Fruit fly (Drosophila melanogaster) S2 (cell line): ENCODE data around the gene mRpL36.

Experiments
- CG8478 ChIP-seq: fragments of >200 bp; optimal IDR thresholded peaks from 2 replicates; lab custom pipeline; 2018
- CTCF ChIP-seq, 2 experiments: fragments of >200 bp; optimal IDR thresholded peaks; 2 replicates each; lab custom pipeline; 2018

Gene mRpL36

DNA sequence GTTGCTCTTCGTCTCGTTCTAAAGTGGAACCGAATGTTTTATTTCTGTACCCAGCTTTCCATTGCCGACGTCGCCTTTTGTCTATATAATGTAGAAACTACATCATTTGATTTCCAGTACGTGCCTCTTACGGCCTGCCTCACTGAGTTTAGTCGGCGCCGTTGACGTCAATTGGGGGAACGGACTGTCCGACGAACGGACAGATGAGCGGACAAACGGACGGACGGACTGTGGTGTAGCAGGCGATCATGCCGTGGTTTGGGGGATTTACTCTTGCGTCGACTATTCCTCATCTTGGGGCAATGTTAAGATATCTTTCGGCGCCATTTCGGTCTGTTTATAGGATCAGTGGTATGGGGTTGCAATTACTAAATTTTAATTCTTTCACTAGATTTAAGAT is 44.1 kb downstream of the mRpL36 start:
- TF ChIP-seq CG8478 (no peak), CTCF (optimal IDR thresholded peaks at IDR 0.05; lab: Kevin White, UChicago) (no peak)

DNA sequence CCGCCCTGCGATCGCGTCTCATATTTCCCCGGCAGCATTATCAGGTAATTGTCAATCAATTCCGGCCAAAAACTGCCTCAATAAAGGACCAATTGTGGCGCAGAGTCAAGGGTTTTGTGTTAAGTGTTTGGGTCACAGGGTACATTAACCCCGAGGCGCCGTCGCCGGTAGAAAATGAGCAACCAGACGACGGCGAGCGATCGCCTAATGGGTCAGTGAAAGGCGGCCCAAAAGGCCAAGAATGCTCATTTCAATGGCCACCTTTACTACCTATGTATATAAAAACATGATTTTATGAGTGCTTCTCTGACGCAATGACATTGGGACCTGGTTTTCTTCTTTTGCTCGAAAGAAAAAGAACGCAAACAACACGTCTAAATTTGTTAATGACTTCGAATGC is 45.3 kb downstream of the mRpL36 start:
- TF ChIP-seq CG8478 (no peak), CTCF (optimal IDR thresholded peaks at IDR 0.05; lab: Kevin White, UChicago) (no peak)

DNA sequence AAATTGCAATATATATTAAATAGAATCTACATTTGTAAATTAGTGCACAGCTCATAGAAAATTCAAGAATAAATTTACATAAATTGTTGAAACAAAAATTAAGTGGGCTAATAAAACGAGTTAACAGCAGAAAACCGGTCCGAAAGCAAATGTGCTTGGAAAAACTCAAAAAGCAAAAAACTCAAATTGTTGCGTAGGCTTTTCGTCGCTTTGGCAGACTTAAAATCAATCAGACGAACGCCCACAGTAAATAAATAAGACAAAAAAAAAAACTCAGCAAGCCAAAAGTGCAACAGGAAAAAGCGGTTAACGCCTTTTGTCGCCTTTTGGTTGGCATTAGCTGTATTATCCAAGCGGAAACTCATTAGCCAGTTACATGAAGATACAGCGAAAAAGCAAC is 47.0 kb downstream of the mRpL36 start:
- TF ChIP-seq CTCF (optimal IDR thresholded peaks at IDR 0.05; lab: Kevin White, UChicago) (no peak), CG8478 (no peak)

- TF ChIP-seq CTCF (optimal IDR thresholded peaks at IDR 0.05; lab: Kevin White, UChicago): no peak
- no peak for TF ChIP-seq CG8478
Measured at dm6 chr3L:8077207-8077606, 47.7 kb downstream of the mRpL36 start.

DNA sequence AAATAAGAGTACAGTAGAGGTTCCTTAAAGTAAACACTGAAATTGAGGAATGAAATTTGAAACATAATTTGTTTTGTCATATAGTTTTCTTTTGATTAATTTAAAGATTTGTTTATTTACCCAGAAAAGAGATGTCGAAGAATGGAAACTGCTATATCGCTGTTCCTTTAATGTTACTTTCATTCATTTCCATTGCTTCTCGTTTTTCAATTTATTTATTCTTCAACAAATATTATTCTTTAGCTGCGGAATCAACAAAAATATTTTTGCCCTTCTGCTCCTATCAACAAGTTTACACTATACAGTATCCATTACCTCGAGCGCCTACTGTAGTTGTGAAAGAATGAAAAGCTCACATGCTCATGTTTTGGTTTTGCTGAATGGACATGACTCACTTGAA is 48.8 kb downstream of the mRpL36 start:
- TF ChIP-seq CTCF (optimal IDR thresholded peaks at IDR 0.05; lab: Kevin White, UChicago): no peak
- no peak for TF ChIP-seq CG8478

DNA sequence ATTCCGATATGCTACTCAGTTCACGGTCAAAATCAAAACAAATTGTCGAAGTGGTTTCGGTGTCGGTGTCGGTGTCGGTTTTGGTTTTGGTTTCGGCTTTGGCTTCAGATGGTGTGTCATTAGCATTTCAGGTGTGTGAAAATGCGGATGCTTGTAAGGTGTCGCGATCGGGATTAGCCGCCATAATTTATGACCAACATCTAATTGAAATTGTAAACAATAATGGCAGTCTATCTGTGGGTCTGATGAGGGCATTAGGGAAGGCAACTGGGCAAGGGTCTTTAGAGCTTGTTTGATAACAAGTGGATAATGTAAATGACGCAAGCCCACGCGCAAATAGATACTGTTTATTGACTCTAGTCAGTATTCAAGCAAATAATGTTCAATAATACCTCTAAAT is 50.0 kb downstream of the mRpL36 start:
- TF ChIP-seq CG8478: no peak
- TF ChIP-seq CTCF (optimal IDR thresholded peaks at IDR 0.05; lab: Kevin White, UChicago): no peak
